Fruit fly (Drosophila melanogaster): ENCODE measurements around the gene CG17477.

The CG17477 gene

DNA sequence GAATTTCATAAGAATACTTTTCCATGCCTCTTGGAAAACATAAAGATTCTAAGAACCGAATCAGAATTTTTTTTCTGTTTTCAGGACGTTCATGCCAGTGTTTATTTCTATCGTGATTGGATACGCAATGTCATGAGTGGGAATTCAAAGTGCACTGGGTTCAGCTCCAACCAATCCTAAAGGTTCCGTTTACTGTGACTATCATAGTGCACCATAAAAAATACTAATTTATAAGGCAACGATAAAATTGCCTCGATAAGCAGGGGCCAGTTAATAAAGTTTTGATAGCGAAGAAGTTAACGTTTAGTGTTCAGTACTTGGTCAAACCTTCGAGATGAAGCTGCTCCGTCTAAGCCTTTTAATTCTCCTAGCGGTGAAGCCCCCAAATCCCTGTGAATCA is 1.2 kb upstream of the CG17477 start, which contains the start of gene CG31265:
CG31265 (plus strand) TSS at position 301 of the 400 bp plus-strand sequence.
- TF ChIP-seq toe (GFP tag; optimal IDR thresholded peaks at IDR 0.05) (no peak), Mnt (GFP tag; optimal IDR thresholded peaks at IDR 0.05) (no peak), CG33017 (tag; optimal IDR thresholded peaks at IDR 0.05) (no peak), pad (GFP tag; optimal IDR thresholded peaks at IDR 0.05) (no peak), CG12768 (GFP tag; optimal IDR thresholded peaks at IDR 0.05) (no peak), tj (GFP tag; optimal IDR thresholded peaks at IDR 0.05) (no peak), CG7045 (GFP tag; optimal IDR thresholded peaks at IDR 0.05) (no peak), Clk (GFP tag; optimal IDR thresholded peaks at IDR 0.05) (no peak), CG1620 (GFP tag; optimal IDR thresholded peaks at IDR 0.05) (no peak), Crg-1 (GFP tag; optimal IDR thresholded peaks at IDR 0.05) (no peak), CG11617 (GFP tag; optimal IDR thresholded peaks at IDR 0.05) (no peak), cnc (optimal IDR thresholded peaks at IDR 0.05) (no peak), cic (GFP tag; optimal IDR thresholded peaks at IDR 0.05) (no peak), ovo (GFP tag; optimal IDR thresholded peaks at IDR 0.05) (no peak), CG5204 (GFP tag; optimal IDR thresholded peaks at IDR 0.05) (no peak), bab1 (GFP tag; optimal IDR thresholded peaks at IDR 0.05) (no peak), CG7101 (tag; optimal IDR thresholded peaks at IDR 0.05) (no peak), CG14711 (tag; optimal IDR thresholded peaks at IDR 0.05) (no peak)

dm6 chr3R:17125339-17126044 is 1.2 kb downstream of the CG17477 start, which contains the start of gene cher:
cher (minus strand) TSS chr3R:17125389.
- no peak for TF ChIP-seq cic (GFP tag; optimal IDR thresholded peaks at IDR 0.05)

DNA sequence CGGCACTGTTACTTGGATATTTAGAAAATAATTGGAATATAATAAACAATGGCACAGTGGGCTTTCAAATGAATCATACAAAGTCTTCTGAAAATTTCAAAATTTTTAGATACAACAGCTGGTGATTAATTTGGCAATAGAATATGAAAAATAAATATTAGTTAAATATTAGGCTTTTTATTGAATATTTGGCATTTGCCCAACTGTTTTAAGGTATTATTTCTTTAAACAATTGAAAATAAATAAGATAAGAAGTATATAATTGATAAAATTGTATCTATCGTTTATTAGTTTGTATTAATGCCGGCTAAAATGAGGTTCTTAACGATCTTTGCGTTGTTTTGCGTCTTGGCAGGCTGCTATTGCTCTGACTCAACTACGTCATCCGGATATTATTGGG is 2.6 kb downstream of the CG17477 start, which contains the start of gene CG45079:
CG45079 (plus strand) TSS at position 301 of the 400 bp plus-strand sequence.
- no peak for TF ChIP-seq CG12768 (GFP tag; optimal IDR thresholded peaks at IDR 0.05)
- TF ChIP-seq Clk (GFP tag; optimal IDR thresholded peaks at IDR 0.05): no peak
- TF ChIP-seq CG14711 (tag; optimal IDR thresholded peaks at IDR 0.05): no peak
- no peak for TF ChIP-seq CG11617 (GFP tag; optimal IDR thresholded peaks at IDR 0.05)
- no peak for TF ChIP-seq tj (GFP tag; optimal IDR thresholded peaks at IDR 0.05)
- no peak for TF ChIP-seq cnc (optimal IDR thresholded peaks at IDR 0.05)
- no peak for TF ChIP-seq kay (GFP tag; ENCODE audit: borderline replicate concordance)
- no peak for TF ChIP-seq CG7045 (GFP tag; optimal IDR thresholded peaks at IDR 0.05)
- no peak for TF ChIP-seq cic (GFP tag; optimal IDR thresholded peaks at IDR 0.05)
- no peak for TF ChIP-seq Crg-1 (GFP tag; optimal IDR thresholded peaks at IDR 0.05)
- TF ChIP-seq Hr96 (GFP tag; optimal IDR thresholded peaks at IDR 0.05): no peak
- TF ChIP-seq toe (GFP tag; optimal IDR thresholded peaks at IDR 0.05): no peak
- TF ChIP-seq CG7101 (tag; optimal IDR thresholded peaks at IDR 0.05): no peak
- no peak for TF ChIP-seq ovo (GFP tag; optimal IDR thresholded peaks at IDR 0.05)

DNA sequence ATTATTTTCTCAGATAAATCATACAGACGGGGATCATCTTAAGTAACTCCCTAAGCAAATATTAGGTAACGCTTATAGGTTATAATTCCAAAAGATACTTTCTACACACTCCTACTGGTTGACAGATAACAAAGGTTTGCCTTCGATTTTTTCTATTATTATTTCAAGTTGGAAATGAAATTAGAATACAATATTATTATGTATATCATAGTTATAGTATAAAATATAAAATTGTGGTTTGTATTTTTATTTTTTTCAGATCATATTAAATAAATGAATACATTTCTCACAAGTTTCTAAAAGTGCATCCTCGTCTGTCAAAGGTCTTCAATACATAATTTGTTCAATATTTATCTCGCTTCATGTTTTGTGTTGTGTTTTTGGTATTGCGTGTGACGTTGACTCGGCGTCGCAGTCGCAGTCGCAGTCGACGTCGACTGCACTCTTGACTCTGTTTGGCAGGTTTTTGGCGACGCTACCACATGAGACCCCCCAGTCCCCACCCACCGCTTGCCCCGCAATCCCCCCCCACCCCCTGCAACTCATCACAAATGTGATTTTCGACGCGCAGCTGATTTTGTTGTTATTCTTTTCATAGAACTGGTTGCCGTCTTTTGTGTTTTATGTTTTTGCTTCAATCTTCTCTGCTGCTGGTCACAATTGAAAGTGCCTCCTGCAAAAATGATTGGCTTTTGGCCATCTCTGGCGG is 3.8 kb downstream of the CG17477 start:
- TF ChIP-seq CG33017 (tag; optimal IDR thresholded peaks at IDR 0.05) (no peak), cic (GFP tag; optimal IDR thresholded peaks at IDR 0.05) (no peak), CG7101 (tag; optimal IDR thresholded peaks at IDR 0.05) (no peak), CG7045 (GFP tag; optimal IDR thresholded peaks at IDR 0.05) (no peak), CG5204 (GFP tag; optimal IDR thresholded peaks at IDR 0.05) (no peak), Mnt (GFP tag; optimal IDR thresholded peaks at IDR 0.05) (no peak), Clk (GFP tag; optimal IDR thresholded peaks at IDR 0.05) (no peak), CG11617 (GFP tag; optimal IDR thresholded peaks at IDR 0.05) (no peak), pad (GFP tag; optimal IDR thresholded peaks at IDR 0.05) (no peak), bab1 (GFP tag; optimal IDR thresholded peaks at IDR 0.05) (no peak), toe (GFP tag; optimal IDR thresholded peaks at IDR 0.05) (no peak), CG12768 (GFP tag; optimal IDR thresholded peaks at IDR 0.05) (no peak), ovo (GFP tag; optimal IDR thresholded peaks at IDR 0.05) (no peak), kay (GFP tag; ENCODE audit: borderline replicate concordance) (no peak), CG1620 (GFP tag; optimal IDR thresholded peaks at IDR 0.05) (no peak), Crg-1 (GFP tag; optimal IDR thresholded peaks at IDR 0.05) (no peak), CG14711 (tag; optimal IDR thresholded peaks at IDR 0.05) (no peak), cnc (optimal IDR thresholded peaks at IDR 0.05) (no peak), Hr96 (GFP tag; optimal IDR thresholded peaks at IDR 0.05) (no peak)

dm6 chr3R:17121277-17121676 is 5.5 kb downstream of the CG17477 start, which contains the start of gene CG42779:
CG42779 (plus strand) TSS chr3R:17121577.
- TF ChIP-seq CG7101 (tag; optimal IDR thresholded peaks at IDR 0.05): no peak
- no peak for TF ChIP-seq Crg-1 (GFP tag; optimal IDR thresholded peaks at IDR 0.05)
- no peak for TF ChIP-seq CG33017 (tag; optimal IDR thresholded peaks at IDR 0.05)
- TF ChIP-seq toe (GFP tag; optimal IDR thresholded peaks at IDR 0.05): no peak
- TF ChIP-seq tj (GFP tag; optimal IDR thresholded peaks at IDR 0.05): no peak
- TF ChIP-seq Hr96 (GFP tag; optimal IDR thresholded peaks at IDR 0.05): no peak
- no peak for TF ChIP-seq CG12768 (GFP tag; optimal IDR thresholded peaks at IDR 0.05)
- TF ChIP-seq CG14711 (tag; optimal IDR thresholded peaks at IDR 0.05): no peak
- no peak for TF ChIP-seq cnc (optimal IDR thresholded peaks at IDR 0.05)
- no peak for TF ChIP-seq Mnt (GFP tag; optimal IDR thresholded peaks at IDR 0.05)
- TF ChIP-seq CG1620 (GFP tag; optimal IDR thresholded peaks at IDR 0.05): no peak
- TF ChIP-seq bab1 (GFP tag; optimal IDR thresholded peaks at IDR 0.05): no peak
- TF ChIP-seq Clk (GFP tag; optimal IDR thresholded peaks at IDR 0.05): no peak
- no peak for TF ChIP-seq kay (GFP tag; ENCODE audit: borderline replicate concordance)

DNA sequence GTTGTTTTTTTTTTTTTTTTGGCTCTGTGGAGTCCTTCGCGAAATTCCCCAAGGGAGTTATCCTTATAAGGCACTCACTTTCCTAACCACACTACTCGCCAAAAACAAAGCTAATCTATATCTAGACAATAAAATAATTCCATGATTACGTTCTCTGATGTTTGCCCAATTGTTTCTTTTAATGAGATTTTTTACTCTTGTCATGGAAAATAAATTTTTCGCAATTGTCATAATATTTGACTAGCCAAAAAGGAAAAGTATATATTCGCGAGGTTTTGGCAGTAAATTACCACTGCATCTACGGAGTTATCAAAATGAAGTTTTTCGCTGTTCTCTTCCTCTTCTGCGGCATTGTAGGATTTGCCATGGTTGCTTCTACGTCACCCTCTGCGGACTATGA is 6.6 kb downstream of the CG17477 start, which contains the start of gene CG34278:
CG34278 (plus strand) TSS at position 301 of the 400 bp plus-strand sequence.
- TF ChIP-seq pad (GFP tag; optimal IDR thresholded peaks at IDR 0.05): no peak
- no peak for TF ChIP-seq ovo (GFP tag; optimal IDR thresholded peaks at IDR 0.05)
- no peak for TF ChIP-seq CG14711 (tag; optimal IDR thresholded peaks at IDR 0.05)
- no peak for TF ChIP-seq bab1 (GFP tag; optimal IDR thresholded peaks at IDR 0.05)
- no peak for TF ChIP-seq CG7101 (tag; optimal IDR thresholded peaks at IDR 0.05)
- TF ChIP-seq kay (GFP tag; ENCODE audit: borderline replicate concordance): no peak
- no peak for TF ChIP-seq CG7045 (GFP tag; optimal IDR thresholded peaks at IDR 0.05)
- TF ChIP-seq CG1620 (GFP tag; optimal IDR thresholded peaks at IDR 0.05): no peak

Measured in whole organism, adult.